Fruit fly (Drosophila melanogaster): ENCODE results near the gene LKRSDH.

Gene LKRSDH

dm6 chr2L:7788952-7789466, 6.8 kb downstream of the LKRSDH start (continued):
- TF ChIP-seq CG13296 (GFP tag; optimal IDR thresholded peaks at IDR 0.05) (peak; percentile 27), CG34376 (GFP tag; optimal IDR thresholded peaks at IDR 0.05) (peak; percentile 84), CG6272 (GFP tag; IDR thresholded peaks at IDR 0.05) (no peak), CG31224 (GFP tag; IDR thresholded peaks at IDR 0.05) (no peak), Ptx1 (GFP tag; IDR thresholded peaks at IDR 0.05) (no peak)

dm6 chr2L:7782788-7783401, 12.9 kb downstream of the LKRSDH start, which contains the start of gene Brd7-9:
Gene Brd7-9 (plus strand): TSS chr2L:7782865.
- TF ChIP-seq usp (GFP tag; optimal IDR thresholded peaks at IDR 0.05) (no peak), CG15073 (GFP tag; optimal IDR thresholded peaks at IDR 0.05) (no peak), Oli (tag; optimal IDR thresholded peaks at IDR 0.05) (peak; percentile 73), YL-1 (GFP tag; optimal IDR thresholded peaks at IDR 0.05) (peak; percentile 88), CG7963 (GFP tag; IDR thresholded peaks at IDR 0.05; ENCODE audit: partially characterized antibody) (peak; percentile 44; the same call in 1 of the 3 replicates), CG5953 (GFP tag; IDR thresholded peaks at IDR 0.05) (peak; percentile 72), da (GFP tag; optimal IDR thresholded peaks at IDR 0.05) (no peak), wdn (GFP tag; IDR thresholded peaks at IDR 0.05) (peak; percentile 70; the same call in 1 of the 2 replicates), CG3407 (GFP tag; optimal IDR thresholded peaks at IDR 0.05) (peak; percentile 33), CG10654 (GFP tag; optimal IDR thresholded peaks at IDR 0.05) (peak; percentile 71), slp2 (GFP tag; optimal IDR thresholded peaks at IDR 0.05) (peak; percentile 57), ap (GFP tag; IDR thresholded peaks at IDR 0.05) (peak; percentile 79), ara (GFP tag; IDR thresholded peaks at IDR 0.05) (peak; percentile 72; the same call in 1 of the 2 replicates), CG10274 (GFP tag; optimal IDR thresholded peaks at IDR 0.05) (peak; percentile 7), crp (GFP tag; optimal IDR thresholded peaks at IDR 0.05) (no peak), toy (GFP tag; IDR thresholded peaks at IDR 0.05) (peak; percentile 70), NFAT (GFP tag; IDR thresholded peaks at IDR 0.05) (peak; percentile 84), CG10565 (GFP tag; optimal IDR thresholded peaks at IDR 0.05) (no peak), cato (GFP tag; optimal IDR thresholded peaks at IDR 0.05; ENCODE audit: borderline replicate concordance) (peak; percentile 44), otp (GFP tag; IDR thresholded peaks at IDR 0.05) (peak; percentile 77), en (GFP tag; optimal IDR thresholded peaks at IDR 0.05) (peak; percentile 44), Antp (GFP tag; optimal IDR thresholded peaks at IDR 0.05) (peak; percentile 52), Ets97D (GFP tag; optimal IDR thresholded peaks at IDR 0.05) (peak; percentile 14), Asciz (GFP tag; optimal IDR thresholded peaks at IDR 0.05) (peak; percentile 61), disco-r (GFP tag; optimal IDR thresholded peaks at IDR 0.05) (peak; percentile 26), Sin3A (optimal IDR thresholded peaks at IDR 0.05) (peak; percentile 75), CG2120 (GFP tag; optimal IDR thresholded peaks at IDR 0.05) (peak; percentile 77), CG34224 (GFP tag; IDR thresholded peaks at IDR 0.05; ENCODE audit: partially characterized antibody) (no peak), lmd (GFP tag; IDR thresholded peaks at IDR 0.05) (peak; percentile 81), Scr (GFP tag; IDR thresholded peaks at IDR 0.05; ENCODE audit: partially characterized antibody) (peak; percentile 50), kah (GFP tag; optimal IDR thresholded peaks at IDR 0.05) (peak; percentile 0), aop (GFP tag; IDR thresholded peaks at IDR 0.05) (no peak), Atf-2 (GFP tag; optimal IDR thresholded peaks at IDR 0.05) (peak; percentile 51), Sox100B (GFP tag; optimal IDR thresholded peaks at IDR 0.05) (peak; percentile 55), so (GFP tag; IDR thresholded peaks at IDR 0.05) (peak; percentile 90), CG12769 (tag; optimal IDR thresholded peaks at IDR 0.05) (peak; percentile 73), luna (GFP tag; optimal IDR thresholded peaks at IDR 0.05) (peak; percentile 7), CG10267 (tag; optimal IDR thresholded peaks at IDR 0.05) (peak; percentile 96), Ravus (GFP tag; IDR thresholded peaks at IDR 0.05) (no peak; the same call in 1 of the 2 replicates), pita (GFP tag; optimal IDR thresholded peaks at IDR 0.05) (no peak), CG12219 (GFP tag; optimal IDR thresholded peaks at IDR 0.05) (peak; percentile 81), Rx (GFP tag; IDR thresholded peaks at IDR 0.05) (peak; percentile 50; the same call in 1 of the 2 replicates), tgo (GFP tag; IDR thresholded peaks at IDR 0.05) (peak; percentile 67), Dp (GFP tag; optimal IDR thresholded peaks at IDR 0.05) (peak; percentile 70)
